Fruit fly (Drosophila melanogaster): ENCODE data around the gene Act88F.
A peak's percentile ranks its signal among the peaks of the same experiment; 100 is the strongest.

Act88F gene

DNA sequence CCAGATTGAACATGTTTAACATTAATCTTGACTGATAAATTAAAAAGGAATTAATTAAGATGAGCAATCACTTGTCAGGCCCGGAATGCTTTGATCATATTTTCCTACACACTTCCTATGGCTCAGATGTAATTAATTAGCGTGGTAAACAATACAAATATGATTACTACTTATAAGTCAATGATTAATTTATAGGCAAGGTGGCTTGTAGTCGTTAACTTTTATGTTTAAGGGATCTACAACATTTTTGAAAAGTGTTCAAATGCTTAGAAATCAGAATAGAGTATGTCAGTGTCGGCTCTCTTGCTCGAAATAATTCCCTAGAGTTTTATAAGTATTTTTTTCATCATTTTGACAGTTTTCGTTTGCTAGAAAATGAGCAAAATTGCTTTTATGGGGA lies 32.0 kb downstream of the Act88F start (continued):
- TF ChIP-seq zfh2 (GFP tag; optimal IDR thresholded peaks at IDR 0.05) = peak; percentile 6
- peak; percentile 58 for TF ChIP-seq Med (GFP tag)
- peak; percentile 46; the same call in 2 of the 3 replicates for TF ChIP-seq row (GFP tag; IDR thresholded peaks at IDR 0.05)
- no peak for TF ChIP-seq dan (GFP tag; IDR thresholded peaks at IDR 0.05)
- 0 out of 2 replicates have a peak, but pooled peaks have one; percentile 7 for TF ChIP-seq CG14014 (GFP tag; IDR thresholded peaks at IDR 0.05)

DNA sequence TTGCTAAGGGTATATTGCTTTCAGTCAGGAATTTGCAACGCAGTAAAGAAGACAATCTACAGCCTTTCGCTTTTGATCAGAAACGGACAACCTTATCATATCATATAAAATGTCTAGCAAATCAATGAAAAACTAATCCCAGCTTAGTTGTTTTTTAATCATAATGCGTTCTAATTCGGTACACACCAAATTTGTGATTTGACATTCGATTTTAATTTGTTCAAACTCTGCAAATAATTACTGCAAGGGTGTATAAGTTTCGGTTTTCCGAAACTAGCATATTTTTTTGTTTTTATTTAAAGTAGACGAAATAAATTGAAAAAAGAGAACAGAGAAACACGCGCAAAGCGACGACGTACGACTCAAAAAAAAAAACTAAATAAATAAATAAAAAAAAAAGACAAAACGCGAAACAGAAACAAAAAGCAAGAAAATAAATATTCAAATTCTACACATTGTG lies 33.0 kb downstream of the Act88F start:
- TF ChIP-seq bab2 (GFP tag; optimal IDR thresholded peaks at IDR 0.05) (peak; percentile 31), tin (GFP tag; optimal IDR thresholded peaks at IDR 0.05) (peak; percentile 10), CoRest (tag; optimal IDR thresholded peaks at IDR 0.05) (peak; percentile 79), dysf (GFP tag; IDR thresholded peaks at IDR 0.05) (peak; percentile 68; the same call in 1 of the 3 replicates), al (GFP tag; IDR thresholded peaks at IDR 0.05) (peak; percentile 67), ac (GFP tag; optimal IDR thresholded peaks at IDR 0.05) (no peak), CG12071 (GFP tag; optimal IDR thresholded peaks at IDR 0.05) (peak; percentile 25), CG31365 (tag; optimal IDR thresholded peaks at IDR 0.05) (no peak), CG1602 (GFP tag; optimal IDR thresholded peaks at IDR 0.05) (no peak), phol (tag; optimal IDR thresholded peaks at IDR 0.05) (peak; percentile 48), da (GFP tag; optimal IDR thresholded peaks at IDR 0.05) (no peak), Oaz (GFP tag; IDR thresholded peaks at IDR 0.05) (peak; percentile 49; the same call in 1 of the 2 replicates), Dref (GFP tag; IDR thresholded peaks at IDR 0.05) (no peak), CG10209 (GFP tag; optimal IDR thresholded peaks at IDR 0.05) (peak; percentile 51), nmo (GFP tag; optimal IDR thresholded peaks at IDR 0.05) (peak; percentile 43), C15 (GFP tag; IDR thresholded peaks at IDR 0.05) (no peak), CG16863 (GFP tag; optimal IDR thresholded peaks at IDR 0.05) (peak; percentile 12), CG13424 (tag; optimal IDR thresholded peaks at IDR 0.05) (peak; percentile 62), ken (GFP tag; IDR thresholded peaks at IDR 0.05) (no peak), CG2199 (GFP tag; IDR thresholded peaks at IDR 0.05) (no peak), ttk (GFP tag; IDR thresholded peaks at IDR 0.05) (peak; percentile 45), CG13775 (GFP tag; optimal IDR thresholded peaks at IDR 0.05) (peak; percentile 34), CG34376 (GFP tag; optimal IDR thresholded peaks at IDR 0.05) (no peak), CG10462 (GFP tag; optimal IDR thresholded peaks at IDR 0.05) (no peak), CG9817 (tag; optimal IDR thresholded peaks at IDR 0.05) (peak; percentile 53), sr (GFP tag; IDR thresholded peaks at IDR 0.05) (no peak), NFAT (GFP tag; IDR thresholded peaks at IDR 0.05) (peak; percentile 5; the same call in 1 of the 2 replicates), CG2129 (GFP tag; IDR thresholded peaks at IDR 0.05; ENCODE audit: partially characterized antibody) (no peak), Sox100B (GFP tag; optimal IDR thresholded peaks at IDR 0.05) (peak; percentile 46), ci (GFP tag; IDR thresholded peaks at IDR 0.05) (no peak), Doc3 (GFP tag; IDR thresholded peaks at IDR 0.05; ENCODE audit: partially characterized antibody) (no peak), CG17186 (GFP tag; optimal IDR thresholded peaks at IDR 0.05) (no peak), CG4328 (GFP tag; optimal IDR thresholded peaks at IDR 0.05) (no peak), Six4 (GFP tag; optimal IDR thresholded peaks at IDR 0.05) (no peak), CG9437 (GFP tag; optimal IDR thresholded peaks at IDR 0.05) (peak; percentile 33), CG1529 (GFP tag; optimal IDR thresholded peaks at IDR 0.05) (no peak), p53 (GFP tag; optimal IDR thresholded peaks at IDR 0.05) (no peak), dm (GFP tag; optimal IDR thresholded peaks at IDR 0.05) (no peak), tap (tag; optimal IDR thresholded peaks at IDR 0.05) (peak; percentile 44), luna (GFP tag; optimal IDR thresholded peaks at IDR 0.05) (no peak), esg (GFP tag; conservative IDR thresholded peaks at IDR 0.05) (peak; percentile 33; the same call in 1 of the 2 replicates), CG3065 (GFP tag; optimal IDR thresholded peaks at IDR 0.05) (no peak), MBD-R2 (GFP tag; IDR thresholded peaks at IDR 0.05) (peak; percentile 20; the same call in 1 of the 2 replicates), Med (GFP tag) (peak; percentile 89), fd102C (GFP tag; optimal IDR thresholded peaks at IDR 0.05) (no peak), toy (GFP tag; IDR thresholded peaks at IDR 0.05) (no peak)

Measured in whole organism, embryonic.